Worm (Caenorhabditis elegans) whole organism, midembryonic: Measurements from ENCODE around the gene dnpp-1.
A peak's percentile ranks its signal among the peaks of the same experiment; 100 is the strongest.

Experiments used
- T22C8.4 ChIP-seq: fragments of 200-800 bp; sonication (Bioruptor generic); IDR thresholded peaks from 2 replicates; pipeline ENCODE4 v1.3.6; 2022; ENCODE audit warnings: missing genetic modification characterization, missing compliant biosample characterization
- cog-1 ChIP-seq: sonication (generic microtip); optimal IDR thresholded peaks from 2 replicates; lab custom pipeline; 2016; ENCODE audit warnings: missing genetic modification characterization, missing compliant biosample characterization
- flt-1 ChIP-seq: fragments of 200-800 bp; sonication (Bioruptor generic); IDR thresholded peaks from 2 replicates; pipeline ENCODE4 v1.3.6; 2022; ENCODE audit warnings: missing genetic modification characterization, missing compliant biosample characterization
- klf-2 ChIP-seq: fragments of 200-800 bp; sonication (Bioruptor generic); conservative IDR thresholded peaks from 2 replicates; pipeline ENCODE4 v1.3.6; 2022; ENCODE audit warnings: missing genetic modification reagents, missing genetic modification characterization, missing compliant biosample characterization
- med-1 ChIP-seq: sonication (generic microtip); optimal IDR thresholded peaks from 2 replicates; lab custom pipeline; 2017; ENCODE audit warnings: missing genetic modification characterization, mild to moderate bottlenecking, missing compliant biosample characterization, antibody characterized with exemption, missing genetic modification reagents; ENCODE audit not compliant: insufficient read depth
- ref-1 ChIP-seq: fragments of 200-800 bp; sonication (Bioruptor generic); conservative IDR thresholded peaks from 2 replicates; pipeline ENCODE4 v1.3.6; 2022; ENCODE audit warnings: missing genetic modification reagents, missing genetic modification characterization, missing compliant biosample characterization
- tab-1 ChIP-seq: fragments of 200-800 bp; sonication (Bioruptor generic); IDR thresholded peaks from 2 replicates; pipeline ENCODE4 v1.3.6; 2022; ENCODE audit warnings: missing genetic modification characterization, missing compliant biosample characterization
- ztf-23 ChIP-seq: fragments of 200-800 bp; sonication (Bioruptor generic); IDR thresholded peaks from 2 replicates; pipeline ENCODE4 v1.3.6; 2022; ENCODE audit warnings: missing genetic modification reagents, missing genetic modification characterization, missing compliant biosample characterization
- ztf-29 ChIP-seq: fragments of 200-800 bp; sonication (Bioruptor generic); IDR thresholded peaks from 2 replicates; pipeline ENCODE4 v1.3.6; 2022; ENCODE audit warnings: missing genetic modification reagents, missing genetic modification characterization, missing compliant biosample characterization

dnpp-1 gene

ce11 chrIII:5822816-5823215 lies 40.8 kb downstream of the dnpp-1 start:
- no peak for TF ChIP-seq ref-1 (GFP tag; lab: Robert Waterston, UW)
- TF ChIP-seq flt-1 (GFP tag; lab: Robert Waterston, UW), result no peak
- TF ChIP-seq ztf-29 (GFP tag; lab: Robert Waterston, UW), result no peak
- TF ChIP-seq cog-1, result no peak
- TF ChIP-seq ztf-23, result no peak
- no peak for TF ChIP-seq T22C8.4 (GFP tag; lab: Robert Waterston, UW)
- TF ChIP-seq med-1 (GFP tag; lab: Kevin White, UChicago), result no peak
- no peak for TF ChIP-seq klf-2 (GFP tag; lab: Robert Waterston, UW)
- TF ChIP-seq tab-1 (GFP tag; lab: Robert Waterston, UW), result no peak

- TF ChIP-seq ztf-29 (GFP tag; lab: Robert Waterston, UW) (no peak), klf-2 (GFP tag; lab: Robert Waterston, UW) (no peak), cog-1 (no peak), med-1 (GFP tag; lab: Kevin White, UChicago) (no peak), ref-1 (GFP tag; lab: Robert Waterston, UW) (no peak), T22C8.4 (GFP tag; lab: Robert Waterston, UW) (no peak), tab-1 (GFP tag; lab: Robert Waterston, UW) (no peak), flt-1 (GFP tag; lab: Robert Waterston, UW) (no peak), ztf-23 (no peak)
Observed at ce11 chrIII:5815932-5816331, 47.7 kb downstream of the dnpp-1 start, which contains the start of gene sma-4. Gene sma-4, plus strand, starts transcription at chrIII:5816232.

- TF ChIP-seq tab-1 (GFP tag; lab: Robert Waterston, UW), result 0 out of 2 replicates have a peak, but pooled peaks have one; percentile 28
- no peak for TF ChIP-seq ztf-29 (GFP tag; lab: Robert Waterston, UW)
Observed at ce11 chrIII:5814799-5815198, 48.8 kb downstream of the dnpp-1 start, which contains the start of gene R12B2.7. Gene R12B2.7, plus strand, starts transcription at chrIII:5815045.

- no peak for TF ChIP-seq klf-2 (GFP tag; lab: Robert Waterston, UW)
- TF ChIP-seq T22C8.4 (GFP tag; lab: Robert Waterston, UW), result no peak
- TF ChIP-seq tab-1 (GFP tag; lab: Robert Waterston, UW), result no peak
- no peak for TF ChIP-seq med-1 (GFP tag; lab: Kevin White, UChicago)
- no peak for TF ChIP-seq ref-1 (GFP tag; lab: Robert Waterston, UW)
- TF ChIP-seq cog-1, result no peak
Observed at ce11 chrIII:5814098-5814497, 49.5 kb downstream of the dnpp-1 start.

ce11 chrIII:5813501-5813900 lies 50.1 kb downstream of the dnpp-1 start:
- TF ChIP-seq cog-1 (no peak), flt-1 (GFP tag; lab: Robert Waterston, UW) (no peak), ztf-29 (GFP tag; lab: Robert Waterston, UW) (no peak), T22C8.4 (GFP tag; lab: Robert Waterston, UW) (no peak), tab-1 (GFP tag; lab: Robert Waterston, UW) (no peak), klf-2 (GFP tag; lab: Robert Waterston, UW) (no peak)

- no peak for TF ChIP-seq cog-1
- TF ChIP-seq tab-1 (GFP tag; lab: Robert Waterston, UW), result no peak
Observed at ce11 chrIII:5812672-5813071, 50.9 kb downstream of the dnpp-1 start.

- no peak for TF ChIP-seq tab-1 (GFP tag; lab: Robert Waterston, UW)
- TF ChIP-seq ref-1 (GFP tag; lab: Robert Waterston, UW), result no peak
- TF ChIP-seq T22C8.4 (GFP tag; lab: Robert Waterston, UW), result no peak
- TF ChIP-seq ztf-29 (GFP tag; lab: Robert Waterston, UW), result no peak
- TF ChIP-seq klf-2 (GFP tag; lab: Robert Waterston, UW), result no peak
- TF ChIP-seq ztf-23, result no peak
- no peak for TF ChIP-seq flt-1 (GFP tag; lab: Robert Waterston, UW)
Observed at ce11 chrIII:5811957-5812356, 51.6 kb downstream of the dnpp-1 start.
